Worm (Caenorhabditis elegans): ENCODE data around the gene lgc-37.

DNA sequence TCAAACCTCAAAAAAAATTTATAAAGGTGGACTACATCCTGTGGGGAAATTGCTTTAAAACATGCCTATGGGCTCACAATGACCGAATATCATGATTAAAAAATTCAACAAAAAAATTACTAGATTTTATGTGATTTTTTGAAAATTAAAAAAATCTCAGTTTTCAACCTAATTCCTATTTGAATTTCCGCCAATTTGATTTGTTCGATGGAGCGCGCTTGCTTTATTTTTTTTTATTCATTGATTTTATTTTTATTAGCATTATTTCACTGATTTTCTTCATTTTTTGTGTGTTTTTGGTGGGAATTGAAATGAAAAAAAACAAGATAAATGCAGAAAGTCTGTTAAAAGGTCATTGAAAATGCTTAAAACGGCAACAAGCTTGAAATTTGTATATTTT lies 46.0 kb upstream of the lgc-37 start:
- TF ChIP-seq ama-1 (optimal IDR thresholded peaks at IDR 0.05) (no peak), hnd-1 (tag; optimal IDR thresholded peaks at IDR 0.05) (no peak), ceh-36 (tag; optimal IDR thresholded peaks at IDR 0.05) (no peak), hmg-4 (GFP tag; optimal IDR thresholded peaks at IDR 0.05) (no peak), tbx-37 (GFP tag; conservative IDR thresholded peaks at IDR 0.05) (no peak), flt-1 (GFP tag; IDR thresholded peaks at IDR 0.05) (no peak), aly-1 (tag; optimal IDR thresholded peaks at IDR 0.05) (no peak), hmbx-1 (tag; optimal IDR thresholded peaks at IDR 0.05) (no peak), tra-4 (tag; optimal IDR thresholded peaks at IDR 0.05) (no peak), scrt-1 (GFP tag; IDR thresholded peaks at IDR 0.05) (no peak), tbx-11 (GFP tag; IDR thresholded peaks at IDR 0.05) (no peak)

Data from whole organism, early embryonic.